Fruit fly (Drosophila melanogaster): Measurements from ENCODE around the gene ncd.

DNA sequence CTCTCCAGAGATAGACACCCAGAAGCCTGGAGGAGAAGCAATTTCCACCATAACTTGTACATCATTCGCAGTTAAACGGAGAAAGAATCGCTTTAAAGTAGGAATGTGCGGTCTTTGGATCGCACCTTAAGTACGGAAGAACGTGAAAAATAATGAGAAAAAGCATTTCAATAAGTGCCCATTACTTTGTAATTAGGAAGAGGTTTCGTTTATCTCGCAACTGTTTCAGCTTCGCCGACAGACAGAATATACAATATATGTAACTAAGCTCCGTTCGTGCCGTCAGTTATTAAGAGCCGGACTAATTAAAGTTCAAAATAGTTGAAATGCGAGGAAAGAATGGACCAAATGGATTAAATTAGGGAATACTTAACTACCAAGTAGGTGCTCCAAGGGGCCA is 10.7 kb upstream of the ncd start, which contains the start of gene CG7829:
- TF ChIP-seq fru (GFP tag; optimal IDR thresholded peaks at IDR 0.05) (no peak), foxo (GFP tag; optimal IDR thresholded peaks at IDR 0.05) (no peak), usp (GFP tag; optimal IDR thresholded peaks at IDR 0.05) (no peak), sv (GFP tag; optimal IDR thresholded peaks at IDR 0.05) (no peak), Myc (optimal IDR thresholded peaks at IDR 0.05) (no peak), CrebA (GFP tag; optimal IDR thresholded peaks at IDR 0.05; ENCODE audit: borderline replicate concordance) (no peak), dsf (GFP tag; optimal IDR thresholded peaks at IDR 0.05; ENCODE audit: borderline replicate concordance) (no peak), Dfd (GFP tag; optimal IDR thresholded peaks at IDR 0.05) (no peak), Sp1 (GFP tag; optimal IDR thresholded peaks at IDR 0.05) (no peak), pan (optimal IDR thresholded peaks at IDR 0.05) (no peak)

All from whole organism, wandering third instar larva.